Worm (Caenorhabditis elegans) whole organism, early embryonic: Measurements from ENCODE around the gene C09G1.4.

Source experiments
- F13C5.2 ChIP-seq: sonication (generic microtip); optimal IDR thresholded peaks from 2 replicates; lab custom pipeline; 2017; ENCODE audit warnings: mild to moderate bottlenecking, missing genetic modification characterization, inconsistent platforms, missing compliant biosample characterization
- flt-1 ChIP-seq: fragments of 200-800 bp; sonication (Bioruptor generic); IDR thresholded peaks from 2 replicates; pipeline ENCODE4 v1.3.6; 2022; ENCODE audit warnings: missing genetic modification characterization, missing compliant biosample characterization

- TF ChIP-seq flt-1 (no peak), F13C5.2 (tag; lab: Kevin White, UChicago) (no peak)
Observed at ce11 chrX:15997926-15998325, 8.5 kb downstream of the C09G1.4 start.
